Fruit fly (Drosophila melanogaster) whole organism, larva: Measurements from ENCODE around the gene egh.
"Not testable (repeated sequence)": the region's sequence is repeated elsewhere in the genome, so short reads cannot be mapped to it uniquely, and the experiment has no call there.

Experiments
- noc ChIP-seq: fragments of 200-800 bp; sonication (Bioruptor generic); optimal IDR thresholded peaks from 3 replicates; lab custom pipeline; 2019; ENCODE audit warnings: missing biosample characterization, mild to moderate bottlenecking, missing genetic modification characterization, moderate library complexity

Gene egh

DNA sequence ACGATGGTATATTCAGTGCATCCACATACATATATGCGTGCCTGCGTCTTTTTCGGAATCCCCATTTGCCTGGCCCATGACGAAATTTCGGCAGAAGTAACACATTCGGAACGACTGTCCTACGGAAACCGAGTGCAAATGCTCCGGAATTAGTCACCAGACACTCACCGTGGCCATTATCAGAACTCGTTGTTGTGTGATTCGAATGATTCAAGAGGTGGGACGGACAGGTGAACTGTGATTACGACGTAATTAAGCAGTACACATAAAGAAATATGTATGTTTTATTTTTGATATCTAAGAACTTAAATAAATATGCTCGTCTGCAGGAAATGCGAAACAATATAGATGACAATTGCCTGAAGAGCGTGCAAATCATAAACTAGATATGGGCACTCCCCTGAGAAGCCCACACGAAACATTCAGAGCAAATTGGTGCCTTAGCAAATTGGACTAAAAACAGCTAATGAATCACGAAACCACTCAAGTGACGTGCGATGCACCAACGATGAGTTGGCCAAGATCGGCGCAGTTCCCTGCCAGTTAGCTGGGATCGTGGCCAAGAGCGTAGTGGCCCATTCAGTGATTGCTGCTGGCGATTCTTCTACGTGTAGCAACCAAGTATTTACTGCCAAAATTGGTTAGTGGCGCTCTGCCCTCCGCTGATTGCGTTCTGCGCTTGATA is 3.2 kb downstream of the egh start:
- peak; percentile 86 for TF ChIP-seq noc (tag; lab: Kevin White, UChicago)

DNA sequence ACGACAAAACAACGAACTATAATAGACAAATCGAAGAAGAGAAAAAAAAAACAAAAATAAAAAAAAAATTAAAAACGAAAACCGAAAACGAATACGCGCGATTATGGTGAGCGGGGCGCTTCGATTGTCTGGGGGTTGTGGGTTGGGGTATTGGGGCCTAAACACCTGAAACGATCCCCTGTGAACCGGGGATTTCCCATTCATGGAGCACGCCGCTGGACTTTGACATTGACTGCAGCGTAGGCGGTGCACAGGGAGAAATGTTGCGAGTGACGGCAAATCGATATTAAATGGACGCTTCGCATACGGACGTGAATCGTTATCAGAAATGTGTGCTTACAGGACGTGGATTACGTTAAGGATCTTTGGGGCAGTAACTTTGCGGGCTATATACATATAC is 3.9 kb downstream of the egh start:
- TF ChIP-seq noc (tag; lab: Kevin White, UChicago): no peak

dm6 chrX:2593094-2593752 is 4.9 kb downstream of the egh start:
- no peak for TF ChIP-seq noc (tag; lab: Kevin White, UChicago)

DNA sequence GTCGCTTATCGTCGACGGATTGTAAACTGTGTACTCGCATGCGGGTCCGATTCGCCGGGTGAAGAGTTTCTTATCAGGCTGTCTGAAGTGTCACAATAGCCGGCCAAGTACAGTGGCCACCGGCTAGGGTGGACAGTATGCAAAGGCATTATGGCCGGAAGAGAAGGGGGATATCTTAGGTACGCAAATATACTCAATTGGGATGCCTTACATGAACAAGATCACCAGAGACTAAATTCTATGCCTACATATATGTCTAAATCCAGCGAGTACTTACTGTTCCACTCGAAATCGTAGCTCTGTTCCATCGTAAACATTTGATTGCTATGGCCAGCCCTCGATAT is 5.4 kb downstream of the egh start:
- peak; percentile 96 for TF ChIP-seq noc (tag; lab: Kevin White, UChicago)

- TF ChIP-seq noc (tag; lab: Kevin White, UChicago): peak; percentile 20
Observed at dm6 chrX:2603851-2604505, 15.7 kb downstream of the egh start, which contains the start of the genes Klp3A and Zw10. TSS of gene Klp3A (minus strand) at chrX:2604052. TSS of gene Zw10 (plus strand) at chrX:2604197.

dm6 chrX:2608470-2609157 is 20.3 kb downstream of the egh start, which contains the start of gene Smyd3:
TSS of gene Smyd3 (minus strand) at chrX:2608876.
- peak; percentile 74 for TF ChIP-seq noc (tag; lab: Kevin White, UChicago)

DNA sequence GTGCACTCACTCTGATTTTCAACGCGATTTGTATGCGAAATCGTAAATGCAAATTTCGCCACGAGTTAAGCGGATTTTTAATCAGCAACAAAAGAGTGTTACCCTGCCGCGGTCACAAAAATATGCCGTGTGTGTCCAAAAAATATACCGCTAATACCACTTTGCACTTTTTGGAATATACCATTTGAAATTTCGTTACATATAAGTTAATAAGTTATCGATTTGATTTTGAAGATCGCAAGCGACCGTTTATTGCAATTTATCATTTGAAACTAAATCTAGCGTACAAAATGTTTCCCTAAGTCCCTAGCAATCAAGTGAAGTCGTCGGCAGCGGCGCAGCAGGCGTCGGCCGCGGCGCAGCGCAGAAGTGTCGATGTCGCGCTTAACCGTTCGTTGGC is 21.9 kb downstream of the egh start, which contains the start of gene eIF3g1:
Gene eIF3g1, minus strand, starts transcription at position 101 of the 400 bp plus-strand sequence.
- TF ChIP-seq noc (tag; lab: Kevin White, UChicago): not testable (repeated sequence)

- no peak for TF ChIP-seq noc (tag; lab: Kevin White, UChicago)
Observed at dm6 chrX:2617417-2617816, 29.1 kb downstream of the egh start.

DNA sequence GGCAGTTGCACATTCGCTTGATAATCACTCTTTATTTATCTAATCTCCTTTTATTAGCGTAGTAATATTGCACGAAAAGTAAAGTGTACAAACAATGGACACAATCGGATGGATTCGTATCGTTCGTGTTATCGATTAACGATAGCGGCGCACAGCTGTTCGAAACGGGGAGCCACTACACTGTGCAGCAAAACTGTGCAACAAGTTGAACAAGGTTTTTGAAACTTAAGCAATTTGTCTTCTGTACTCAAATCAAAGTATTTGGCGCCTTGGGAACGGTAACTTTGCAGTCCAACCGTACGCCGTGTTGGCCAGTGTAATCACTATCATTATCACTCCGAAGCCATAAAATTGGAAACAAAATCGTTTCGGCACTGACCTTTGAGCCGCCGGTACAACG is 31.3 kb downstream of the egh start, which contains the start of the genes Tsp3A and Seipin:
Gene Tsp3A, minus strand, starts transcription at position 88 of the 400 bp plus-strand sequence.
Gene Seipin, plus strand, starts transcription at position 149 of the 400 bp plus-strand sequence.
- peak; percentile 89 for TF ChIP-seq noc (tag; lab: Kevin White, UChicago)

DNA sequence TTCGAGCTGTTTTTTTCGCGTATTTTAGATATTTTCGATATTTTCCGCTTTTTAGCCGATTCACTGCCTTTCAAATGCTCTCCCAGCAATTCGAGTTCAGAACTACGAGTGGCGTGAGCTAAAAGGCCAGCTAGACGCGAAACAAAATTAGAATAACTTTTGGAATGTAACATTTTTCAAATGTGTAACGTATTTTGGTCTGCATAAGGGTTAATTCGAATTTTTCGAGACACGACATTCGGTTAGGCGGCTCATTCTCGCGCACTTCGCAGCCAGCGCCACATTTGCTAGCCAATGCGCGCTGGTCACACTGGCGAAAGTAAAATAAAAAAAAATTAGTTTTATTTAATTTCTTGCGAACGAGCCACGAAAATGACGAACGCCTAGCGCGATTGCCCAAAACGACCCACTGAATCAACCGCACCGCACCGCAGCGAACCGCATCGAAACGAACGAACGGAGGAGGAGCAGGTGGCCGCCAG is 36.3 kb downstream of the egh start, which contains the start of the genes brv3 and Pi4KIIIalpha:
Gene brv3, minus strand, starts transcription at position 51 of the 482 bp plus-strand sequence.
Gene Pi4KIIIalpha, plus strand, starts transcription at position 280 of the 482 bp plus-strand sequence.
- no peak for TF ChIP-seq noc (tag; lab: Kevin White, UChicago)

dm6 chrX:2625009-2625408 is 36.7 kb downstream of the egh start:
- no peak for TF ChIP-seq noc (tag; lab: Kevin White, UChicago)

DNA sequence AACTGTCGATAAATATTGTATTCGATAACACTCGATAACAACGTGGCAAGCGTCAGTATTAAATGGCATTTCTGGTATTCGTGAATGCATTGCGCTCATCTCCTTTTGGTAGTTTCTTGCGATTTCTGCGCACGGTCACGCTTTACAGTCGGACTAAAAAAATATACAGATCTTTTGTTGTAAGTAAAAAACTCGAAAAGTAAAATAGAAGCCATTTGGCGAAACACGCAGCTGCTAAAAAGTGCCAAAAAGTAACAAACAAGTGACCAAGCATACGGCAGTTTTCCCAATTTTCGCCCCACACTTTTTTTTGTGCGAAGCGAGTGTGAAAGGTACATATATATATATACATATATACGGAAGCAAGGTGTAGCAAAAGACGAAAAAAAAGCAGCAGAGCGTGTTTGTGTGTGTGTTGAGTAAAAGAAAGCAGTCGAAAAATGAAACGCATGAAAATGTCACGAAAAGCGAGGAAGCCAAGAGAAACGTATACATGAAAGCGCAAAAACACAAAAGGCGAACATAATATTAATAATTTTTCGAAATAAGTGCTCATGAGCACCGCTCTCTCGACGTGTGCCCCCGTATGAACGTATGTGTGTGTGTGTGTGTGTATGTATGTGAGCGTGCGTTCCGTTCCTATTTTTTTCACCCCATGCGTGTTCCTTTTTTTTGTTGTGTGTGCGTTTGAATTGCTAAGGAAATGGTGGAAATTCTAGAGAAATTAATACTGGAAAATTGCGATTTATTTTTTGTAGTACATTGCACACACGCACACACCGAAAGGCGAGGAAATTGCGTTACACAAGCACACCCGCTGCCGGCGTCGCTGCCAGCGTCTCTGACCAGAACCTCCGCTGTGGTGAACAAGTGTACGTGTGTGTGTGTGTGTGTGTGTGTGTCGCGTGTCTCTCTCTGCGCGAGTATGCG is 45.8 kb downstream of the egh start, which contains the start of gene sgg:
Gene sgg, plus strand, starts transcription at position 106 of the 930 bp plus-strand sequence.
- no peak for TF ChIP-seq noc (tag; lab: Kevin White, UChicago)

DNA sequence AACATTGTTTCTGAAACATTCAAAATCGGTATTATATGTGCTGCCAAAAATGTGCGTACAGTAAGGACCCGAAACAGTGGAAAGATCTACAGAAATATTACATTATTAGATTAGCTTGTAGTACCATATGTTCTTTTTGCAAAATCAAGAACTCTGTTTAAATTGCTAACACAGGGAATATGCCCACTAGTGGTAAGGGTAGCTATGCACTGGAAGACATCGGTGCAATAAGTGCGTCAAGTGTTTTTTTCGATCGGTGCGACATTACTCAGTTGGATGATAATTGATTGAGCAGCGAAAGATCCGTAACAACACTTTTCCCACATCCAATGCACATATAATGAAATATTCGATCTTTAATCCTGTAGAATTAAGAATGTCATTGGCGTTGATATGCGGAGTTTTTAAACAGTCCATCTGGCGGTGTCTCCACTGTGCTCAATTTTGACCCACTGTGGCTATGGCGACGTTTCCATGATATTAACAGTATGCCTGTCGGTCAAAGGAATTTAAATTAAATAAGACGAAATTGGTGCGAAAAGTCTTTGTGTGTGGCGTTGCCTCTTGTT is 46.9 kb downstream of the egh start:
- no peak for TF ChIP-seq noc (tag; lab: Kevin White, UChicago)
